Fruit fly (Drosophila melanogaster) whole organism, embryonic: ENCODE measurements around the gene tyn.
A peak's percentile ranks its signal among the peaks of the same experiment; 100 is the strongest.

Experiments used
- Aef1 ChIP-seq: fragments of 200-800 bp; sonication (Bioruptor generic); IDR thresholded peaks from 3 replicates; pipeline ENCODE4 v1.3.6; 2022; ENCODE audit warnings: missing biosample characterization, missing genetic modification characterization
- Atf6 ChIP-seq: fragments of 200-800 bp; sonication (Bioruptor generic); IDR thresholded peaks from 2 replicates; pipeline ENCODE4 v1.3.6; 2022; ENCODE audit warnings: missing biosample characterization, missing genetic modification characterization
- BEAF-32 ChIP-seq: fragments of 200-800 bp; sonication (Bioruptor generic); optimal IDR thresholded peaks from 3 replicates; lab custom pipeline; 2017; ENCODE audit warnings: missing biosample characterization, missing genetic modification characterization, mild to moderate bottlenecking, moderate library complexity, missing genetic modification reagents
- CG10147 ChIP-seq: fragments of 200-800 bp; sonication (Bioruptor generic); optimal IDR thresholded peaks from 2 replicates; lab custom pipeline; 2019; ENCODE audit warnings: missing biosample characterization, mild to moderate bottlenecking, missing genetic modification characterization, moderate library complexity
- CG10565 ChIP-seq: fragments of 200-800 bp; sonication (Bioruptor generic); optimal IDR thresholded peaks from 3 replicates; lab custom pipeline; 2016; ENCODE audit warnings: missing biosample characterization, mild to moderate bottlenecking, missing genetic modification characterization
- CG11456 ChIP-seq: fragments of 200-800 bp; sonication (Bioruptor generic); IDR thresholded peaks from 3 replicates; pipeline ENCODE4 v1.3.6; 2022; ENCODE audit warnings: missing biosample characterization, missing genetic modification characterization
- CG12155 ChIP-seq: fragments of 200-800 bp; sonication (Bioruptor generic); optimal IDR thresholded peaks from 3 replicates; lab custom pipeline; 2016; ENCODE audit warnings: missing biosample characterization, missing genetic modification characterization
- CG12769 ChIP-seq: fragments of 200-800 bp; sonication (Bioruptor generic); optimal IDR thresholded peaks from 2 replicates; lab custom pipeline; 2019; ENCODE audit warnings: missing biosample characterization, mild to moderate bottlenecking, missing genetic modification characterization, moderate library complexity
- CG12942 ChIP-seq: fragments of 200-800 bp; sonication (Bioruptor generic); optimal IDR thresholded peaks from 3 replicates; lab custom pipeline; 2016; ENCODE audit warnings: missing biosample characterization, missing genetic modification characterization
- CG13894 ChIP-seq: fragments of 200-800 bp; sonication (Bioruptor generic); optimal IDR thresholded peaks from 3 replicates; lab custom pipeline; 2018; ENCODE audit warnings: missing biosample characterization, mild to moderate bottlenecking, missing genetic modification characterization, moderate library complexity
- CG14050 ChIP-seq: fragments of 200-800 bp; sonication (Bioruptor generic); IDR thresholded peaks from 3 replicates; pipeline ENCODE4 v1.3.6; 2022; ENCODE audit warnings: missing biosample characterization, missing genetic modification characterization
- CG14667 ChIP-seq: fragments of 200-800 bp; sonication (Bioruptor generic); IDR thresholded peaks from 2 replicates; pipeline ENCODE4 v1.3.6; 2022; ENCODE audit warnings: missing biosample characterization, missing genetic modification characterization
- CG15073 ChIP-seq: fragments of 200-800 bp; sonication (Bioruptor generic); optimal IDR thresholded peaks from 2 replicates; lab custom pipeline; 2016; ENCODE audit warnings: missing biosample characterization, missing genetic modification characterization
- CG15479 ChIP-seq: fragments of 200-800 bp; sonication (Bioruptor generic); optimal IDR thresholded peaks from 3 replicates; lab custom pipeline; 2019; ENCODE audit warnings: missing biosample characterization, mild to moderate bottlenecking, missing genetic modification characterization, moderate library complexity
- CG16815 ChIP-seq: fragments of 200-800 bp; sonication (Bioruptor generic); optimal IDR thresholded peaks from 3 replicates; lab custom pipeline; 2017; ENCODE audit warnings: missing biosample characterization, mild to moderate bottlenecking, missing genetic modification characterization
- CG17802 ChIP-seq: fragments of 200-800 bp; sonication (Bioruptor generic); optimal IDR thresholded peaks from 2 replicates; lab custom pipeline; 2018; ENCODE audit warnings: missing biosample characterization, mild to moderate bottlenecking, missing genetic modification characterization, moderate library complexity
- CG2199 ChIP-seq: fragments of 200-800 bp; sonication (Bioruptor generic); IDR thresholded peaks from 3 replicates; pipeline ENCODE4 v1.3.6; 2022; ENCODE audit warnings: missing biosample characterization, missing genetic modification characterization
- CG2889 ChIP-seq: fragments of 200-800 bp; sonication (Bioruptor generic); IDR thresholded peaks from 3 replicates; pipeline ENCODE4 v1.3.6; 2022; ENCODE audit warnings: missing biosample characterization, missing genetic modification characterization
- CG3407 ChIP-seq: fragments of 200-800 bp; sonication (Bioruptor generic); optimal IDR thresholded peaks from 2 replicates; lab custom pipeline; 2018; ENCODE audit warnings: missing biosample characterization, mild to moderate bottlenecking, missing genetic modification characterization
- CG34422 ChIP-seq: fragments of 200-800 bp; sonication (Bioruptor generic); IDR thresholded peaks from 3 replicates; pipeline ENCODE4 v1.3.6; 2022; ENCODE audit warnings: missing biosample characterization, missing genetic modification characterization
- CG3838 ChIP-seq: fragments of 200-800 bp; sonication (Bioruptor generic); optimal IDR thresholded peaks from 3 replicates; lab custom pipeline; 2016; ENCODE audit warnings: missing biosample characterization, missing genetic modification characterization
- CG4424 ChIP-seq: fragments of 200-800 bp; sonication (Bioruptor generic); optimal IDR thresholded peaks from 3 replicates; lab custom pipeline; 2016; ENCODE audit warnings: missing biosample characterization, missing genetic modification characterization
- CG6683 ChIP-seq: fragments of 200-800 bp; sonication (Bioruptor generic); optimal IDR thresholded peaks from 2 replicates; lab custom pipeline; 2017; ENCODE audit warnings: missing biosample characterization, mild to moderate bottlenecking, missing genetic modification characterization, missing genetic modification reagents
- CG6765 ChIP-seq: fragments of 200-800 bp; sonication (Bioruptor generic); optimal IDR thresholded peaks from 3 replicates; lab custom pipeline; 2017; ENCODE audit warnings: missing biosample characterization, mild to moderate bottlenecking, missing genetic modification characterization
- Dek ChIP-seq: fragments of 200-800 bp; sonication (Bioruptor generic); optimal IDR thresholded peaks from 3 replicates; lab custom pipeline; 2019; ENCODE audit warnings: missing biosample characterization, mild to moderate bottlenecking, missing genetic modification characterization, moderate library complexity
- Dfd ChIP-seq, 2 experiments: fragments of >200 bp; optimal IDR thresholded peaks; 2 replicates each; lab custom pipeline; 2017; ENCODE audit warnings: missing biosample characterization in 2 of 2, missing genetic modification characterization in 2 of 2
- Dip2 ChIP-seq: fragments of 200-800 bp; sonication (Bioruptor generic); IDR thresholded peaks from 2 replicates; pipeline ENCODE4 v1.3.6; 2022; ENCODE audit warnings: missing biosample characterization, missing genetic modification characterization
- Ets97D ChIP-seq: fragments of 200-800 bp; sonication (Bioruptor generic); optimal IDR thresholded peaks from 3 replicates; lab custom pipeline; 2016; ENCODE audit warnings: missing biosample characterization, missing genetic modification characterization
- MBD-R2 ChIP-seq: fragments of 200-800 bp; sonication (Bioruptor generic); IDR thresholded peaks from 2 replicates; pipeline ENCODE4 v1.3.6; 2022; ENCODE audit warnings: missing biosample characterization, missing genetic modification characterization
- Oli ChIP-seq: fragments of 200-800 bp; sonication (Bioruptor generic); optimal IDR thresholded peaks from 2 replicates; lab custom pipeline; 2018; ENCODE audit warnings: missing biosample characterization, mild to moderate bottlenecking, missing genetic modification characterization, moderate library complexity
- Sin3A ChIP-seq: fragments of >200 bp; optimal IDR thresholded peaks from 2 replicates; lab custom pipeline; 2018
- Sox100B ChIP-seq: fragments of 200-800 bp; sonication (Bioruptor generic); optimal IDR thresholded peaks from 3 replicates; lab custom pipeline; 2018; ENCODE audit warnings: missing biosample characterization, mild to moderate bottlenecking, missing genetic modification characterization
- Tbp ChIP-seq: fragments of >200 bp; optimal IDR thresholded peaks from 2 replicates; lab custom pipeline; 2018; ENCODE audit warnings: missing biosample characterization, missing genetic modification characterization
- ac ChIP-seq: fragments of 200-800 bp; sonication (Bioruptor generic); optimal IDR thresholded peaks from 3 replicates; lab custom pipeline; 2017; ENCODE audit warnings: missing biosample characterization, mild to moderate bottlenecking, missing genetic modification characterization
- amos ChIP-seq: fragments of 200-800 bp; sonication (Bioruptor generic); IDR thresholded peaks from 2 replicates; pipeline ENCODE4 v1.3.6; 2022; ENCODE audit warnings: missing biosample characterization, missing genetic modification characterization; ENCODE audit not compliant: partially characterized antibody
- ash1 ChIP-seq: fragments of 200-800 bp; sonication (Bioruptor generic); optimal IDR thresholded peaks from 2 replicates; lab custom pipeline; 2018; ENCODE audit warnings: missing biosample characterization, mild to moderate bottlenecking, missing genetic modification characterization
- bbx ChIP-seq: fragments of 200-800 bp; sonication (Bioruptor generic); IDR thresholded peaks from 2 replicates; pipeline ENCODE4 v1.3.6; 2022; ENCODE audit warnings: missing biosample characterization, missing genetic modification characterization; ENCODE audit not compliant: partially characterized antibody
- bcd ChIP-seq: fragments of 200-800 bp; sonication (Bioruptor generic); optimal IDR thresholded peaks from 2 replicates; lab custom pipeline; 2017; ENCODE audit warnings: missing biosample characterization, mild to moderate bottlenecking, missing genetic modification characterization
- croc ChIP-seq: fragments of 200-800 bp; sonication (Bioruptor generic); conservative IDR thresholded peaks from 3 replicates; pipeline ENCODE4 v1.3.6; 2022; ENCODE audit warnings: missing biosample characterization, missing genetic modification characterization
- fd3F ChIP-seq: fragments of 200-800 bp; sonication (Bioruptor generic); optimal IDR thresholded peaks from 2 replicates; lab custom pipeline; 2018; ENCODE audit warnings: missing biosample characterization, mild to moderate bottlenecking, missing genetic modification characterization, moderate library complexity
- fd64A ChIP-seq: fragments of 200-800 bp; sonication (Bioruptor generic); optimal IDR thresholded peaks from 3 replicates; lab custom pipeline; 2018; ENCODE audit warnings: missing biosample characterization, mild to moderate bottlenecking, missing genetic modification characterization
- fu2 ChIP-seq: fragments of 200-800 bp; sonication (Bioruptor generic); optimal IDR thresholded peaks from 2 replicates; lab custom pipeline; 2016; ENCODE audit warnings: missing biosample characterization, missing genetic modification characterization
- insv ChIP-seq, 2 experiments: fragments of 200-800 bp; sonication (Bioruptor generic); optimal IDR thresholded peaks; 3 replicates each; lab custom pipeline; 2016 to 2018; ENCODE audit warnings: missing biosample characterization in 2 of 2, missing genetic modification characterization in 2 of 2
- kay ChIP-seq: fragments of 200-800 bp; sonication (Bioruptor generic); optimal IDR thresholded peaks from 2 replicates; lab custom pipeline; 2016; ENCODE audit warnings: missing biosample characterization, missing genetic modification characterization
- maf-S ChIP-seq: fragments of 200-800 bp; sonication (Bioruptor generic); optimal IDR thresholded peaks from 2 replicates; lab custom pipeline; 2016; ENCODE audit warnings: missing biosample characterization, missing genetic modification characterization
- prd ChIP-seq, 3 experiments: fragments of >200 bp in 2 of 3; fragments of 200-800 bp in 1 of 3; sonication (Bioruptor generic) in 1 of 3; optimal IDR thresholded peaks in 2 of 3; IDR thresholded peaks in 1 of 3; 2 replicates in 2 of 3; 3 replicates in 1 of 3; pipeline versions ENCODE4 v1.3.6 to Lab custom; 2017 to 2022; ENCODE audit warnings: missing biosample characterization in 1 of 3, missing genetic modification characterization in 1 of 3
- row ChIP-seq: fragments of 200-800 bp; sonication (Bioruptor generic); IDR thresholded peaks from 3 replicates; pipeline ENCODE4 v1.3.6; 2022; ENCODE audit warnings: missing biosample characterization, missing genetic modification characterization
- salm ChIP-seq: fragments of 200-800 bp; sonication (Bioruptor generic); optimal IDR thresholded peaks from 2 replicates; lab custom pipeline; 2018; ENCODE audit warnings: missing biosample characterization, mild to moderate bottlenecking, missing genetic modification characterization
- sens ChIP-seq: fragments of 200-800 bp; sonication (Bioruptor generic); peaks from one replicate; lab custom pipeline; 2016; ENCODE audit warnings: missing biosample characterization, missing genetic modification characterization
- sens-2 ChIP-seq: fragments of 200-800 bp; sonication (Bioruptor generic); IDR thresholded peaks from 2 replicates; pipeline ENCODE4 v1.3.6; 2022; ENCODE audit warnings: missing biosample characterization, missing genetic modification characterization
- shn ChIP-seq: fragments of 200-800 bp; sonication (Bioruptor generic); optimal IDR thresholded peaks from 3 replicates; lab custom pipeline; 2016; ENCODE audit warnings: missing biosample characterization, missing genetic modification characterization
- unc-4 ChIP-seq: fragments of 200-800 bp; sonication (Bioruptor generic); IDR thresholded peaks from 2 replicates; pipeline ENCODE4 v1.3.6; 2022; ENCODE audit warnings: missing biosample characterization, missing genetic modification characterization; ENCODE audit not compliant: partially characterized antibody

The tyn gene

dm6 chrX:245802-246201, 105.7 kb downstream of the tyn start, which contains the start of the genes CG3038 and G9a (continued):
- TF ChIP-seq amos (no peak), Sin3A (lab: Kevin White, UChicago) (peak; percentile 75), fu2 (GFP tag; lab: Kevin White, UChicago) (no peak), Tbp (GFP tag; lab: Kevin White, UChicago) (no peak), sens (GFP tag; lab: Kevin White, UChicago) (peak; percentile 82), unc-4 (GFP tag; lab: Robert Waterston, UW) (no peak), CG6765 (GFP tag; lab: Kevin White, UChicago) (no peak), maf-S (GFP tag; lab: Kevin White, UChicago) (peak; percentile 26), CG14667 (no peak), Dfd (GFP tag; optimal IDR thresholded peaks at IDR 0.05; lab: Kevin White, UChicago) (no peak), insv (GFP tag; optimal IDR thresholded peaks at IDR 0.05; lab: Kevin White, UChicago) (peak in 1 of 2 experiments; percentile 54), Oli (tag; lab: Kevin White, UChicago) (no peak), BEAF-32 (GFP tag; lab: Kevin White, UChicago) (peak; percentile 94), CG16815 (GFP tag; lab: Kevin White, UChicago) (no peak), Atf6 (GFP tag; lab: Robert Waterston, UW) (no peak), bbx (GFP tag; lab: Robert Waterston, UW) (no peak), CG14050 (GFP tag; lab: Robert Waterston, UW) (no peak), fd64A (no peak), CG15073 (GFP tag; lab: Kevin White, UChicago) (no peak), shn (GFP tag; lab: Kevin White, UChicago) (peak; percentile 13), CG2889 (GFP tag; lab: Robert Waterston, UW) (no peak), CG12155 (GFP tag; lab: Kevin White, UChicago) (peak; percentile 34), Aef1 (GFP tag; lab: Robert Waterston, UW) (no peak), CG4424 (GFP tag; lab: Kevin White, UChicago) (no peak), sens-2 (no peak), Ets97D (GFP tag; lab: Kevin White, UChicago) (peak; percentile 94), prd (optimal IDR thresholded peaks at IDR 0.05; lab: Kevin White, UChicago) (no peak), prd (GFP tag; IDR thresholded peaks at IDR 0.05; lab: Robert Waterston, UW) (no peak), row (GFP tag; lab: Robert Waterston, UW) (no peak), ash1 (GFP tag; lab: Kevin White, UChicago) (no peak), CG10147 (peak; percentile 46), CG15479 (GFP tag; lab: Kevin White, UChicago) (no peak), CG2199 (GFP tag; lab: Robert Waterston, UW) (no peak), MBD-R2 (GFP tag; lab: Robert Waterston, UW) (no peak), croc (GFP tag; lab: Robert Waterston, UW) (no peak), CG11456 (GFP tag; lab: Robert Waterston, UW) (no peak), CG34422 (no peak), CG13894 (peak; percentile 72), CG12942 (GFP tag; lab: Kevin White, UChicago) (no peak), Sox100B (GFP tag; lab: Kevin White, UChicago) (no peak), Dek (peak; percentile 45), salm (peak; percentile 28), kay (GFP tag; lab: Kevin White, UChicago) (no peak), CG17802 (tag; lab: Kevin White, UChicago) (no peak), CG3838 (GFP tag; lab: Kevin White, UChicago) (no peak), ac (no peak), fd3F (peak; percentile 12), Dip2 (GFP tag; lab: Robert Waterston, UW) (no peak), CG3407 (GFP tag; lab: Kevin White, UChicago) (no peak), CG10565 (GFP tag; lab: Kevin White, UChicago) (no peak), CG6683 (GFP tag; lab: Kevin White, UChicago) (no peak), bcd (GFP tag; lab: Kevin White, UChicago) (no peak), CG12769 (peak; percentile 31)
